Fruit fly (Drosophila melanogaster): ENCODE measurements around the gene CG10631.

Gene CG10631

DNA sequence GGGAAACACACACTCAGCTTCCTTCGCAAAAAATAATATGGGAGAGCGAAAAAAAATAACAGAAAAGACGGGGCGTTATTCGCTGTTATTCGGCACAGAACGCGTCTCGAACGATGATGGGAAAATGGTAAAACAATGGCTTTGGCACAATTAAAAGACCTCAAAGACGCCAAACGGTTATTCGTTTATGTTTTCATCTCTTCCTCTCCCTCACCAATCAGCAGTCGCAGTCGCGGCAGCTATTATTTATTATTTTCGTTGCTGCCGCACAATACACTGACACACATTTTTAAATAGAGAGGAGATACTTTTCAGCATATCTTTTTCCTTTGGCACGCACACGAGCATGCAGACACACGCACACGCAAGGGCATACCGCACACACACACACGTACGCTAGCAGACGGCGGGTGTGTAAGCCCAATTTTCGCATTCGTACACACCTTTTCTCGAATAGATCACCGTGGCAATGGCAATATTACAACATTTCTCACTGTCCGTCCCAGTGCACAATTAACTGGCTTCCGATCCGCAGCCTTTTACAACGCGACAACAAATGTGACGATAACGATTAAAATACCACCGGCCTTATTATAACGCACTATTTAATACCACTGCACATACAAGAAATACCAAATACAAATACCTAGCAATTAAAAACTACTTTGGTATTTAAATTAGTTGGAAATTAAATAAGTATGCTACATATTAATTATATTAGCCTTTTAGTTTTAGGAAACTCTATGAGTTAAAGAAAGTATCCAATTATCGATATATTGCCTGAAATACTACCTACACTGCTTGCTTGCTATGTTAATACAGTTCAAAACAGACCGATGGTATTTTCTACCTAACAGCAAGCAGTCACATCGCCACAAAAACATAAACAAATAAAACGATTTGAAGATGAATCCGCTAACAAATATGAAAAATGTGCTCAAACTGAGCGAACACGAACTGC, 34.9 kb upstream of the CG10631 start, which contains the start of the genes CdGAPr and CG10466 (continued):
- TF ChIP-seq CG10366 (GFP tag; IDR thresholded peaks at IDR 0.05) (no peak), z (GFP tag; IDR thresholded peaks at IDR 0.05) (no peak), Trl (optimal IDR thresholded peaks at IDR 0.05) (peak in 1 of 2 experiments; percentile 19), Trl (GFP tag; optimal IDR thresholded peaks at IDR 0.05) (no peak), CG9797 (GFP tag; optimal IDR thresholded peaks at IDR 0.05) (peak; percentile 92), B-H1 (GFP tag; IDR thresholded peaks at IDR 0.05) (no peak), ato (GFP tag; IDR thresholded peaks at IDR 0.05; ENCODE audit: partially characterized antibody) (no peak), Fer3 (tag; optimal IDR thresholded peaks at IDR 0.05) (no peak), odd (GFP tag; optimal IDR thresholded peaks at IDR 0.05) (peak; percentile 54), pfk (GFP tag; optimal IDR thresholded peaks at IDR 0.05) (no peak), ewg (GFP tag; optimal IDR thresholded peaks at IDR 0.05) (no peak), CG10959 (GFP tag; IDR thresholded peaks at IDR 0.05) (no peak), Dfd (GFP tag; optimal IDR thresholded peaks at IDR 0.05) (no peak), nerfin-1 (tag; optimal IDR thresholded peaks at IDR 0.05) (no peak), CG18476 (GFP tag; optimal IDR thresholded peaks at IDR 0.05) (no peak), NC2β (GFP tag; optimal IDR thresholded peaks at IDR 0.05) (no peak), CG4820 (GFP tag; optimal IDR thresholded peaks at IDR 0.05) (no peak), Poxn (GFP tag; IDR thresholded peaks at IDR 0.05) (no peak), CG11093 (GFP tag; IDR thresholded peaks at IDR 0.05) (no peak), CG12659 (GFP tag; optimal IDR thresholded peaks at IDR 0.05) (peak; percentile 85), sug (tag; optimal IDR thresholded peaks at IDR 0.05) (no peak), Neu2 (GFP tag; optimal IDR thresholded peaks at IDR 0.05; ENCODE audit: borderline replicate concordance) (peak; percentile 98), Kr (GFP tag; optimal IDR thresholded peaks at IDR 0.05) (no peak), E2f1 (GFP tag; IDR thresholded peaks at IDR 0.05) (no peak), croc (GFP tag; conservative IDR thresholded peaks at IDR 0.05) (no peak), mam (GFP tag; optimal IDR thresholded peaks at IDR 0.05) (no peak), CG8944 (GFP tag; optimal IDR thresholded peaks at IDR 0.05) (no peak), Ets65A (GFP tag) (peak; percentile 80), Abd-B (GFP tag; optimal IDR thresholded peaks at IDR 0.05) (peak; percentile 69), grn (GFP tag; optimal IDR thresholded peaks at IDR 0.05) (no peak), ttk (GFP tag; IDR thresholded peaks at IDR 0.05) (no peak), kni (GFP tag; optimal IDR thresholded peaks at IDR 0.05) (no peak), gcm2 (GFP tag; optimal IDR thresholded peaks at IDR 0.05) (no peak), scrt (GFP tag; optimal IDR thresholded peaks at IDR 0.05) (no peak), Dad (GFP tag; optimal IDR thresholded peaks at IDR 0.05) (no peak), Usf (GFP tag; optimal IDR thresholded peaks at IDR 0.05) (no peak), ap (GFP tag; IDR thresholded peaks at IDR 0.05) (no peak), HLH4C (GFP tag; IDR thresholded peaks at IDR 0.05; ENCODE audit: partially characterized antibody) (peak; percentile 38; the same call in 1 of the 3 replicates), Lhr (GFP tag; optimal IDR thresholded peaks at IDR 0.05) (peak; percentile 88), CG3163 (GFP tag; optimal IDR thresholded peaks at IDR 0.05) (no peak), CG13123 (GFP tag; optimal IDR thresholded peaks at IDR 0.05) (no peak), CG12071 (GFP tag; optimal IDR thresholded peaks at IDR 0.05) (peak; percentile 26), CG10267 (tag; optimal IDR thresholded peaks at IDR 0.05) (peak; percentile 65), disco-r (GFP tag; optimal IDR thresholded peaks at IDR 0.05) (no peak), Ravus (GFP tag; IDR thresholded peaks at IDR 0.05) (no peak), CG8765 (GFP tag; IDR thresholded peaks at IDR 0.05) (no peak), CG18619 (GFP tag; optimal IDR thresholded peaks at IDR 0.05) (no peak), HLH3B (GFP tag; IDR thresholded peaks at IDR 0.05) (no peak; the same call in 1 of the 2 replicates), CG5245 (GFP tag; optimal IDR thresholded peaks at IDR 0.05) (no peak), CG4360 (GFP tag; IDR thresholded peaks at IDR 0.05) (no peak)
